Worm (Caenorhabditis elegans) whole organism, midembryonic: Measurements from ENCODE around the gene ceh-36.

Source experiments
- cog-1 ChIP-seq: sonication (generic microtip); optimal IDR thresholded peaks from 2 replicates; lab custom pipeline; 2016; ENCODE audit warnings: missing genetic modification characterization, missing compliant biosample characterization
- ztf-23 ChIP-seq: fragments of 200-800 bp; sonication (Bioruptor generic); IDR thresholded peaks from 2 replicates; pipeline ENCODE4 v1.3.6; 2022; ENCODE audit warnings: missing genetic modification reagents, missing genetic modification characterization, missing compliant biosample characterization

- TF ChIP-seq ztf-23 (no peak), cog-1 (no peak)
These were observed 45.6 kb upstream of the ceh-36 start for ce11 chrX:14231987-14232386.
